Fruit fly (Drosophila melanogaster) whole organism, adult: Measurements from ENCODE around the gene CG32091.

Source experiments
- CG12768 ChIP-seq: fragments of 200-800 bp; sonication (Bioruptor generic); optimal IDR thresholded peaks from 2 replicates; lab custom pipeline; 2017; ENCODE audit warnings: missing biosample characterization, missing genetic modification characterization, mild to moderate bottlenecking, moderate library complexity, missing genetic modification reagents
- CG33017 ChIP-seq: fragments of 200-800 bp; sonication (Bioruptor generic); optimal IDR thresholded peaks from 2 replicates; lab custom pipeline; 2018; ENCODE audit warnings: missing biosample characterization, mild to moderate bottlenecking, missing genetic modification characterization, moderate library complexity
- CG5204 ChIP-seq: fragments of 200-800 bp; sonication (Bioruptor generic); optimal IDR thresholded peaks from 2 replicates; lab custom pipeline; 2016; ENCODE audit warnings: missing biosample characterization, missing genetic modification characterization
- CG7045 ChIP-seq: fragments of 200-800 bp; sonication (Bioruptor generic); optimal IDR thresholded peaks from 2 replicates; lab custom pipeline; 2017; ENCODE audit warnings: missing biosample characterization, mild to moderate bottlenecking, missing genetic modification characterization
- Crg-1 ChIP-seq: fragments of 200-800 bp; sonication (Bioruptor generic); optimal IDR thresholded peaks from 2 replicates; lab custom pipeline; 2016; ENCODE audit warnings: missing biosample characterization, missing genetic modification characterization
- Hr96 ChIP-seq: fragments of 200-800 bp; sonication (Bioruptor generic); optimal IDR thresholded peaks from 2 replicates; lab custom pipeline; 2016; ENCODE audit warnings: missing biosample characterization, missing genetic modification characterization
- Mnt ChIP-seq: fragments of 200-800 bp; sonication (Bioruptor generic); optimal IDR thresholded peaks from 2 replicates; lab custom pipeline; 2016; ENCODE audit warnings: missing biosample characterization, mild to moderate bottlenecking, missing genetic modification characterization
- bab1 ChIP-seq: fragments of 200-800 bp; sonication (Bioruptor generic); optimal IDR thresholded peaks from 3 replicates; lab custom pipeline; 2019; ENCODE audit warnings: missing biosample characterization, mild to moderate bottlenecking, missing genetic modification characterization, moderate library complexity
- cic ChIP-seq: fragments of 200-800 bp; sonication (Bioruptor generic); optimal IDR thresholded peaks from 2 replicates; lab custom pipeline; 2017; ENCODE audit warnings: missing biosample characterization, mild to moderate bottlenecking, missing genetic modification characterization, moderate library complexity
- cnc ChIP-seq, 2 experiments: fragments of >200 bp; optimal IDR thresholded peaks; 2 replicates each; lab custom pipeline; 2017
- kay ChIP-seq: fragments of 200-800 bp; sonication (Bioruptor generic); peaks from one replicate; lab custom pipeline; 2016; ENCODE audit warnings: missing biosample characterization, missing genetic modification characterization, borderline replicate concordance
- ovo ChIP-seq: fragments of 200-800 bp; sonication (Bioruptor generic); optimal IDR thresholded peaks from 2 replicates; lab custom pipeline; 2016; ENCODE audit warnings: missing biosample characterization, missing genetic modification characterization
- pad ChIP-seq: fragments of 200-800 bp; sonication (Bioruptor generic); optimal IDR thresholded peaks from 3 replicates; lab custom pipeline; 2017; ENCODE audit warnings: missing biosample characterization, missing genetic modification characterization, mild to moderate bottlenecking, moderate library complexity, missing genetic modification reagents
- tj ChIP-seq: fragments of 200-800 bp; sonication (Bioruptor generic); optimal IDR thresholded peaks from 3 replicates; lab custom pipeline; 2017; ENCODE audit warnings: missing biosample characterization, mild to moderate bottlenecking, missing genetic modification characterization, moderate library complexity

- no peak for TF ChIP-seq CG7045
- no peak for TF ChIP-seq CG33017 (tag; lab: Kevin White, UChicago)
- TF ChIP-seq Hr96 (GFP tag; lab: Kevin White, UChicago): no peak
- no peak for TF ChIP-seq Crg-1 (GFP tag; lab: Kevin White, UChicago)
- no peak for TF ChIP-seq tj
- TF ChIP-seq pad: no peak
- no peak for TF ChIP-seq CG5204 (GFP tag; lab: Kevin White, UChicago)
- TF ChIP-seq ovo (GFP tag; lab: Kevin White, UChicago): no peak
- TF ChIP-seq Mnt (GFP tag; lab: Kevin White, UChicago): no peak
- TF ChIP-seq cnc (optimal IDR thresholded peaks at IDR 0.05; lab: Kevin White, UChicago): no peak
- peak; percentile 39 for TF ChIP-seq cic (GFP tag; lab: Kevin White, UChicago)
- peak; percentile 16 for TF ChIP-seq CG12768
- TF ChIP-seq kay (GFP tag; lab: Kevin White, UChicago): no peak
- no peak for TF ChIP-seq bab1 (GFP tag; lab: Kevin White, UChicago)
Observed at dm6 chr3L:11685876-11686275, 54.7 kb downstream of the CG32091 start.
